Worm (Caenorhabditis elegans): ENCODE measurements around the gene tra-1.

ce11 chrIII:11175642-11176217 lies 19.3 kb downstream of the tra-1 start:
- TF ChIP-seq sea-2 (GFP tag; IDR thresholded peaks at IDR 0.05) = no peak
- TF ChIP-seq lin-26 (GFP tag; IDR thresholded peaks at IDR 0.05) = peak; percentile 61; the same call in 1 of the 2 replicates
- TF ChIP-seq fkh-3 (tag; optimal IDR thresholded peaks at IDR 0.05) = no peak
- TF ChIP-seq nhr-27 (tag; optimal IDR thresholded peaks at IDR 0.05) = no peak
- TF ChIP-seq ceh-58 (GFP tag; IDR thresholded peaks at IDR 0.05) = no peak
- no peak for TF ChIP-seq snpc-3.4 (tag; optimal IDR thresholded peaks at IDR 0.05)
- no peak for TF ChIP-seq pbrm-1 (GFP tag; IDR thresholded peaks at IDR 0.05)
- TF ChIP-seq dox-1 (GFP tag; IDR thresholded peaks at IDR 0.05) = no peak
- TF ChIP-seq nhr-90 (tag; optimal IDR thresholded peaks at IDR 0.05) = no peak
- TF ChIP-seq let-526 (GFP tag; IDR thresholded peaks at IDR 0.05) = no peak

All from whole organism, young adult.